Worm (Caenorhabditis elegans): Measurements from ENCODE around the gene apt-9.

DNA sequence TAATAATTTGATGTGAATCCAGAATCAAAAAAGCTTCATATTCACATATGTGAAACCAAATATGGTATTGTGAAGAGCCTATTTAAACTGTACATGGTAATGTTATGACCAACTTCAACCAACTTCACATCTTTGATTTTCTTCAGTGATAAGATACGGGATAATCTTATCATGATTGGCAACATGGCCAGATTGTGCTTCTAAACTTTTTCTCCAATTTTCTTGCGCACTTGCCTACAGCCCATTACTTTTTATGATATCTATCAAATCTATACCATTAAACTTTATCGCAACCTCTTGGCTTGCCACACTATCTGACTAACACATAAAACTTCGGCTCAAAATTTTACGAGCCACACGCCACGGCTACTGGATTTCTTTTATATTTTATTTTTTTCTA is 35.9 kb upstream of the apt-9 start:
- TF ChIP-seq ceh-22 (tag; optimal IDR thresholded peaks at IDR 0.05): no peak
- TF ChIP-seq pha-4 (tag; optimal IDR thresholded peaks at IDR 0.05): no peak
- TF ChIP-seq eyg-1 (tag; optimal IDR thresholded peaks at IDR 0.05): no peak
- no peak for TF ChIP-seq nhr-11 (tag; optimal IDR thresholded peaks at IDR 0.05)
- no peak for TF ChIP-seq rnt-1 (tag; optimal IDR thresholded peaks at IDR 0.05)
- no peak for TF ChIP-seq ceh-24 (tag; optimal IDR thresholded peaks at IDR 0.05)
- TF ChIP-seq hlh-13 (GFP tag; optimal IDR thresholded peaks at IDR 0.05): no peak
- no peak for TF ChIP-seq tbx-2 (tag; optimal IDR thresholded peaks at IDR 0.05)
- no peak for TF ChIP-seq nfya-1 (tag; optimal IDR thresholded peaks at IDR 0.05)
- no peak for TF ChIP-seq fkh-10 (GFP tag; optimal IDR thresholded peaks at IDR 0.05)

Data from whole organism, late embryonic.